Fruit fly (Drosophila melanogaster) whole organism, wandering third instar larva: Measurements from ENCODE around the gene CG17141.

Source experiments
- Abd-B ChIP-seq: fragments of >200 bp; optimal IDR thresholded peaks from 2 replicates; lab custom pipeline; 2017; ENCODE audit warnings: missing biosample characterization, missing genetic modification characterization
- CG32264 ChIP-seq: fragments of 200-800 bp; sonication (Bioruptor generic); optimal IDR thresholded peaks from 2 replicates; lab custom pipeline; 2016; ENCODE audit warnings: missing biosample characterization, missing genetic modification characterization
- Dfd ChIP-seq: fragments of >200 bp; optimal IDR thresholded peaks from 2 replicates; lab custom pipeline; 2017; ENCODE audit warnings: missing biosample characterization, missing genetic modification characterization
- Dif ChIP-seq: fragments of 200-275, 200-300 bp; sonication (Bioruptor generic); optimal IDR thresholded peaks from 2 replicates; lab custom pipeline; 2018; ENCODE audit warnings: missing biosample characterization, missing genetic modification characterization; ENCODE audit not compliant: partially characterized antibody
- GATAd ChIP-seq: sonication (Bioruptor generic); optimal IDR thresholded peaks from 2 replicates; lab custom pipeline; 2016; ENCODE audit warnings: missing biosample characterization, missing genetic modification characterization
- HLH106 ChIP-seq: fragments of 200-800 bp; optimal IDR thresholded peaks from 3 replicates; lab custom pipeline; 2019; ENCODE audit warnings: missing biosample characterization, mild to moderate bottlenecking, missing genetic modification characterization, moderate library complexity
- Hnf4 ChIP-seq: fragments of 200-800 bp; sonication (Bioruptor generic); optimal IDR thresholded peaks from 2 replicates; lab custom pipeline; 2016; ENCODE audit warnings: missing biosample characterization, mild to moderate bottlenecking, missing genetic modification characterization
- Hr78 ChIP-seq: fragments of >200 bp; optimal IDR thresholded peaks from 2 replicates; lab custom pipeline; 2017; ENCODE audit warnings: missing biosample characterization, missing genetic modification characterization
- Hr83 ChIP-seq: fragments of 200-300 bp; sonication (Bioruptor generic); optimal IDR thresholded peaks from 2 replicates; lab custom pipeline; 2016; ENCODE audit warnings: missing biosample characterization, mild to moderate bottlenecking, missing genetic modification characterization, moderate library complexity; ENCODE audit not compliant: poor library complexity, severe bottlenecking
- Jra ChIP-seq: sonication (Bioruptor generic); optimal IDR thresholded peaks from 2 replicates; lab custom pipeline; 2016; ENCODE audit warnings: missing biosample characterization, missing genetic modification characterization
- Mio ChIP-seq: sonication (Bioruptor generic); optimal IDR thresholded peaks from 2 replicates; lab custom pipeline; 2016; ENCODE audit warnings: missing biosample characterization, missing genetic modification characterization
- OdsH ChIP-seq: fragments of 200-800 bp; sonication (Bioruptor generic); optimal IDR thresholded peaks from 2 replicates; lab custom pipeline; 2016; ENCODE audit warnings: missing biosample characterization, mild to moderate bottlenecking, missing genetic modification characterization
- Rel ChIP-seq, 2 experiments: fragments of 200-800 bp; sonication (Bioruptor generic) in 1 of 2; optimal IDR thresholded peaks; 2 replicates in 1 of 2; 3 replicates in 1 of 2; lab custom pipeline; 2016 to 2019; ENCODE audit warnings: mild to moderate bottlenecking in 2 of 2, missing biosample characterization in 2 of 2, missing genetic modification characterization in 2 of 2, moderate library complexity in 1 of 2
- Sp1 ChIP-seq: fragments of 200-800 bp; sonication (Bioruptor generic); optimal IDR thresholded peaks from 3 replicates; lab custom pipeline; 2019; ENCODE audit warnings: missing biosample characterization, mild to moderate bottlenecking, missing genetic modification characterization, moderate library complexity
- Vsx2 ChIP-seq: fragments of 200-300, 225-300 bp; sonication (Bioruptor generic); optimal IDR thresholded peaks from 2 replicates; lab custom pipeline; 2018; ENCODE audit warnings: missing biosample characterization, missing genetic modification characterization; ENCODE audit not compliant: partially characterized antibody
- br ChIP-seq: fragments of 200-800 bp; sonication (Bioruptor generic); optimal IDR thresholded peaks from 2 replicates; lab custom pipeline; 2016; ENCODE audit warnings: missing biosample characterization, missing genetic modification characterization
- dl ChIP-seq, 2 experiments: fragments of 175-275, 200-275 bp in 1 of 2; fragments of 200-275 bp in 1 of 2; sonication (Bioruptor generic); optimal IDR thresholded peaks; lab custom pipeline; 2018; ENCODE audit warnings: mild to moderate bottlenecking in 2 of 2, missing biosample characterization in 2 of 2, missing genetic modification characterization in 2 of 2, moderate library complexity in 2 of 2; ENCODE audit not compliant: partially characterized antibody in 2 of 2, insufficient read depth in 1 of 2
- dmrt93B ChIP-seq: fragments of 200-800 bp; sonication (Bioruptor generic); optimal IDR thresholded peaks from 2 replicates; lab custom pipeline; 2018; ENCODE audit warnings: missing biosample characterization, mild to moderate bottlenecking, missing genetic modification characterization
- fru ChIP-seq: fragments of 200-800 bp; sonication (Bioruptor generic); optimal IDR thresholded peaks from 3 replicates; lab custom pipeline; 2016; ENCODE audit warnings: missing biosample characterization, mild to moderate bottlenecking, missing genetic modification characterization
- h ChIP-seq: fragments of 200-800 bp; sonication (Bioruptor generic); optimal IDR thresholded peaks from 3 replicates; lab custom pipeline; 2016; ENCODE audit warnings: missing biosample characterization, mild to moderate bottlenecking, missing genetic modification characterization
- lola ChIP-seq: fragments of >200 bp; optimal IDR thresholded peaks from 2 replicates; lab custom pipeline; 2017; ENCODE audit warnings: missing biosample characterization, missing genetic modification characterization
- pan ChIP-seq: fragments of >200 bp; optimal IDR thresholded peaks from 2 replicates; lab custom pipeline; 2017
- psq ChIP-seq: fragments of 200-800 bp; sonication (Bioruptor generic); optimal IDR thresholded peaks from 3 replicates; lab custom pipeline; 2017; ENCODE audit warnings: missing biosample characterization, mild to moderate bottlenecking, missing genetic modification characterization, moderate library complexity
- rgr ChIP-seq: fragments of 200-800 bp; sonication (Bioruptor generic); optimal IDR thresholded peaks from 3 replicates; lab custom pipeline; 2016; ENCODE audit warnings: missing biosample characterization, mild to moderate bottlenecking, missing genetic modification characterization
- sage ChIP-seq: fragments of 200-800 bp; sonication (Bioruptor generic); optimal IDR thresholded peaks from 2 replicates; lab custom pipeline; 2016; ENCODE audit warnings: missing biosample characterization, mild to moderate bottlenecking, missing genetic modification characterization
- tai ChIP-seq: sonication (Bioruptor generic); optimal IDR thresholded peaks from 2 replicates; lab custom pipeline; 2016; ENCODE audit warnings: missing biosample characterization, missing genetic modification characterization
- woc ChIP-seq: sonication (Bioruptor generic); optimal IDR thresholded peaks from 2 replicates; lab custom pipeline; 2016; ENCODE audit warnings: missing biosample characterization, mild to moderate bottlenecking, missing genetic modification characterization

The CG17141 gene

dm6 chr3R:22750039-22750438 is 2.6 kb upstream of the CG17141 start:
- no peak for TF ChIP-seq HLH106 (tag; lab: Kevin White, UChicago)
- TF ChIP-seq h (GFP tag; lab: Kevin White, UChicago), result no peak
- no peak for TF ChIP-seq Dfd (GFP tag; lab: Kevin White, UChicago)
- no peak for TF ChIP-seq br (GFP tag; lab: Kevin White, UChicago)
- no peak for TF ChIP-seq Hr83 (GFP tag; lab: Kevin White, UChicago)
- no peak for TF ChIP-seq dl (GFP tag; optimal IDR thresholded peaks at IDR 0.05; lab: Kevin White, UChicago; ENCODE audit: insufficient read depth in 1 of 2, partially characterized antibody in 2 of 2)
- no peak for TF ChIP-seq psq (GFP tag; lab: Kevin White, UChicago)
- TF ChIP-seq Mio, result no peak
- TF ChIP-seq Rel (GFP tag; optimal IDR thresholded peaks at IDR 0.05; lab: Kevin White, UChicago), result no peak
- no peak for TF ChIP-seq Rel (tag; optimal IDR thresholded peaks at IDR 0.05; lab: Kevin White, UChicago)
- no peak for TF ChIP-seq Hr78 (GFP tag; lab: Kevin White, UChicago)
- TF ChIP-seq OdsH (GFP tag; lab: Kevin White, UChicago), result no peak
- no peak for TF ChIP-seq Abd-B
- TF ChIP-seq Vsx2 (GFP tag; lab: Kevin White, UChicago), result no peak
- TF ChIP-seq Jra (GFP tag; lab: Kevin White, UChicago), result no peak
- TF ChIP-seq Dif (GFP tag; lab: Kevin White, UChicago), result no peak
- TF ChIP-seq tai (GFP tag; lab: Kevin White, UChicago), result no peak
- TF ChIP-seq sage, result no peak
- TF ChIP-seq, all 38 proteins: peak for 0

- TF ChIP-seq rgr (no peak), Hr78 (GFP tag; lab: Kevin White, UChicago) (no peak), Hnf4 (no peak), GATAd (no peak), h (GFP tag; lab: Kevin White, UChicago) (no peak), Hr83 (GFP tag; lab: Kevin White, UChicago) (no peak), OdsH (GFP tag; lab: Kevin White, UChicago) (no peak), HLH106 (tag; lab: Kevin White, UChicago) (no peak), tai (GFP tag; lab: Kevin White, UChicago) (no peak), Vsx2 (GFP tag; lab: Kevin White, UChicago) (no peak), CG32264 (no peak), fru (GFP tag; lab: Kevin White, UChicago) (no peak), Dfd (GFP tag; lab: Kevin White, UChicago) (no peak), sage (no peak), Sp1 (no peak)
Measured at dm6 chr3R:22748956-22749355, 1.6 kb upstream of the CG17141 start, which contains the start of gene CG31139. Gene CG31139 (minus strand): TSS chr3R:22749056.

- TF ChIP-seq HLH106 (tag; lab: Kevin White, UChicago) (no peak), Hr78 (GFP tag; lab: Kevin White, UChicago) (no peak), Rel (GFP tag; optimal IDR thresholded peaks at IDR 0.05; lab: Kevin White, UChicago) (no peak), Rel (tag; optimal IDR thresholded peaks at IDR 0.05; lab: Kevin White, UChicago) (peak; percentile 37), Abd-B (no peak), dl (GFP tag; optimal IDR thresholded peaks at IDR 0.05; lab: Kevin White, UChicago; ENCODE audit: insufficient read depth in 1 of 2, partially characterized antibody in 2 of 2) (no peak), Mio (no peak), Vsx2 (GFP tag; lab: Kevin White, UChicago) (no peak)
Measured at dm6 chr3R:22745432-22745831, 2.0 kb downstream of the CG17141 start, which contains the start of the genes vret and HP1c. Gene vret (minus strand): TSS chr3R:22745581. Gene HP1c (plus strand): TSS chr3R:22745620.

dm6 chr3R:22740930-22741329 is 6.5 kb downstream of the CG17141 start, which contains the start of the genes Dcr-1 and CG6985:
Gene Dcr-1 (minus strand): TSS chr3R:22741091.
Gene CG6985 (plus strand): TSS chr3R:22741150.
- TF ChIP-seq Rel (GFP tag; optimal IDR thresholded peaks at IDR 0.05; lab: Kevin White, UChicago), result no peak
- TF ChIP-seq Rel (tag; optimal IDR thresholded peaks at IDR 0.05; lab: Kevin White, UChicago), result peak; percentile 91
- TF ChIP-seq Hr83 (GFP tag; lab: Kevin White, UChicago), result no peak
- TF ChIP-seq dmrt93B (GFP tag; lab: Kevin White, UChicago), result no peak

- TF ChIP-seq lola, result no peak
- TF ChIP-seq woc (GFP tag; lab: Kevin White, UChicago), result no peak
- TF ChIP-seq pan, result no peak
Measured at dm6 chr3R:22733751-22734150, 13.6 kb downstream of the CG17141 start, which contains the start of gene Takl2. Gene Takl2 (minus strand): TSS chr3R:22733851.
